Fruit fly (Drosophila melanogaster) whole organism, embryonic: Measurements from ENCODE around the gene Hr38.
A peak's percentile ranks its signal among the peaks of the same experiment; 100 is the strongest.

Experiments used
- Adf1 ChIP-seq: fragments of 200-800 bp; sonication (Bioruptor generic); IDR thresholded peaks from 2 replicates; pipeline ENCODE4 v1.3.6; 2022; ENCODE audit warnings: missing biosample characterization, missing genetic modification characterization
- Bgb ChIP-seq: fragments of 200-800 bp; sonication (Bioruptor generic); IDR thresholded peaks from 2 replicates; pipeline ENCODE4 v1.3.6; 2022; ENCODE audit warnings: missing biosample characterization, missing genetic modification characterization; ENCODE audit not compliant: partially characterized antibody
- Blimp-1 ChIP-seq: fragments of 200-800 bp; sonication (Bioruptor generic); optimal IDR thresholded peaks from 3 replicates; lab custom pipeline; 2018; ENCODE audit warnings: missing biosample characterization, missing genetic modification characterization, mild to moderate bottlenecking, moderate library complexity, missing genetic modification reagents
- Bteb2 ChIP-seq: fragments of 200-800 bp; sonication (Bioruptor generic); optimal IDR thresholded peaks from 2 replicates; lab custom pipeline; 2016; ENCODE audit warnings: missing biosample characterization, missing genetic modification characterization
- CG11695 ChIP-seq: fragments of 200-800 bp; sonication (Bioruptor generic); IDR thresholded peaks from 3 replicates; pipeline ENCODE4 v1.3.6; 2022; ENCODE audit warnings: missing biosample characterization, missing genetic modification characterization
- CG12942 ChIP-seq: fragments of 200-800 bp; sonication (Bioruptor generic); optimal IDR thresholded peaks from 3 replicates; lab custom pipeline; 2016; ENCODE audit warnings: missing biosample characterization, missing genetic modification characterization
- CG15696 ChIP-seq: fragments of 200-800 bp; sonication (Bioruptor generic); optimal IDR thresholded peaks from 2 replicates; lab custom pipeline; 2019; ENCODE audit warnings: missing biosample characterization, mild to moderate bottlenecking, missing genetic modification characterization, moderate library complexity
- CG1647 ChIP-seq: fragments of 200-800 bp; sonication (Bioruptor generic); optimal IDR thresholded peaks from 3 replicates; lab custom pipeline; 2016; ENCODE audit warnings: missing biosample characterization, missing genetic modification characterization
- CG16813 ChIP-seq: fragments of 200-800 bp; sonication (Bioruptor generic); IDR thresholded peaks from 3 replicates; pipeline ENCODE4 v1.3.6; 2022; ENCODE audit warnings: missing biosample characterization, missing genetic modification characterization; ENCODE audit not compliant: partially characterized antibody
- CG17612 ChIP-seq: fragments of 200-800 bp; sonication (Bioruptor generic); IDR thresholded peaks from 2 replicates; pipeline ENCODE4 v1.3.6; 2022; ENCODE audit warnings: missing biosample characterization, missing genetic modification characterization
- CG2202 ChIP-seq: fragments of 200-800 bp; sonication (Bioruptor generic); optimal IDR thresholded peaks from 2 replicates; lab custom pipeline; 2018; ENCODE audit warnings: missing biosample characterization, mild to moderate bottlenecking, missing genetic modification characterization
- CG32772 ChIP-seq: fragments of 200-800 bp; sonication (Bioruptor generic); IDR thresholded peaks from 2 replicates; pipeline ENCODE4 v1.3.6; 2022; ENCODE audit warnings: missing biosample characterization, missing genetic modification characterization
- CG33557 ChIP-seq: fragments of 200-800 bp; sonication (Bioruptor generic); optimal IDR thresholded peaks from 2 replicates; lab custom pipeline; 2019; ENCODE audit warnings: missing biosample characterization, mild to moderate bottlenecking, missing genetic modification characterization, moderate library complexity
- CG43689 ChIP-seq: fragments of 200-800 bp; sonication (Bioruptor generic); IDR thresholded peaks from 2 replicates; pipeline ENCODE4 v1.3.6; 2022; ENCODE audit warnings: missing biosample characterization, missing genetic modification characterization
- CG7963 ChIP-seq: fragments of 200-800 bp; sonication (Bioruptor generic); IDR thresholded peaks from 3 replicates; pipeline ENCODE4 v1.3.6; 2022; ENCODE audit warnings: missing biosample characterization, missing genetic modification characterization; ENCODE audit not compliant: partially characterized antibody
- CG8944 ChIP-seq: fragments of 200-800 bp; sonication (Bioruptor generic); optimal IDR thresholded peaks from 3 replicates; lab custom pipeline; 2016; ENCODE audit warnings: missing biosample characterization, missing genetic modification characterization
- CTCF ChIP-seq: fragments of 200-800 bp; sonication (Bioruptor generic); optimal IDR thresholded peaks from 2 replicates; lab custom pipeline; 2017; ENCODE audit warnings: missing biosample characterization, mild to moderate bottlenecking, missing genetic modification characterization, moderate library complexity
- CoRest ChIP-seq: fragments of 200-800 bp; sonication (Bioruptor generic); optimal IDR thresholded peaks from 3 replicates; lab custom pipeline; 2018; ENCODE audit warnings: missing biosample characterization, mild to moderate bottlenecking, missing genetic modification characterization, moderate library complexity
- Dad ChIP-seq: fragments of 200-800 bp; sonication (Bioruptor generic); optimal IDR thresholded peaks from 3 replicates; lab custom pipeline; 2016; ENCODE audit warnings: missing biosample characterization, missing genetic modification characterization
- Dip3 ChIP-seq: fragments of 200-800 bp; sonication (Bioruptor generic); optimal IDR thresholded peaks from 3 replicates; lab custom pipeline; 2016; ENCODE audit warnings: missing biosample characterization, missing genetic modification characterization
- Fer2 ChIP-seq: fragments of 200-800 bp; sonication (Bioruptor generic); optimal IDR thresholded peaks from 2 replicates; lab custom pipeline; 2018; ENCODE audit warnings: missing biosample characterization, mild to moderate bottlenecking, missing genetic modification characterization, moderate library complexity
- Gsc ChIP-seq: fragments of 200-800 bp; sonication (Bioruptor generic); IDR thresholded peaks from 2 replicates; pipeline ENCODE4 v1.3.6; 2022; ENCODE audit warnings: missing biosample characterization, missing genetic modification characterization
- Gug ChIP-seq: fragments of 200-800 bp; sonication (Bioruptor generic); IDR thresholded peaks from 4 replicates; pipeline ENCODE4 v1.3.6; 2022; ENCODE audit warnings: missing biosample characterization, missing genetic modification characterization
- H15 ChIP-seq: fragments of 200-800 bp; sonication (Bioruptor generic); IDR thresholded peaks from 3 replicates; pipeline ENCODE4 v1.3.6; 2022; ENCODE audit warnings: missing biosample characterization, missing genetic modification characterization
- Med ChIP-seq: fragments of 200-800 bp; sonication (Bioruptor generic); peaks from one replicate; lab custom pipeline; 2016; ENCODE audit warnings: missing biosample characterization, missing genetic modification characterization, mild to moderate bottlenecking, inconsistent platforms, moderate library complexity
- Mrtf ChIP-seq: fragments of 200-800 bp; sonication (Bioruptor generic); IDR thresholded peaks from 3 replicates; pipeline ENCODE4 v1.3.6; 2022; ENCODE audit warnings: missing biosample characterization, missing genetic modification characterization
- Rx ChIP-seq: fragments of 200-800 bp; sonication (Bioruptor generic); IDR thresholded peaks from 2 replicates; pipeline ENCODE4 v1.3.6; 2022; ENCODE audit warnings: missing biosample characterization, missing genetic modification characterization
- Stat92E ChIP-seq, 3 experiments: fragments of >200 bp in 2 of 3; fragments of 200-800 bp in 1 of 3; sonication (Bioruptor generic) in 1 of 3; optimal IDR thresholded peaks; 2 replicates each; lab custom pipeline; 2017 to 2019; ENCODE audit warnings: missing biosample characterization in 3 of 3, missing genetic modification characterization in 3 of 3, mild to moderate bottlenecking in 1 of 3, moderate library complexity in 1 of 3
- Vsx1 ChIP-seq: fragments of 200-800 bp; sonication (Bioruptor generic); optimal IDR thresholded peaks from 2 replicates; lab custom pipeline; 2017; ENCODE audit warnings: missing biosample characterization, mild to moderate bottlenecking, missing genetic modification characterization, missing genetic modification reagents
- abd-A ChIP-seq: fragments of 200-800 bp; sonication (Bioruptor generic); optimal IDR thresholded peaks from 3 replicates; lab custom pipeline; 2019; ENCODE audit warnings: missing biosample characterization, mild to moderate bottlenecking, missing genetic modification characterization, moderate library complexity
- ara ChIP-seq: fragments of 200-800 bp; sonication (Bioruptor generic); IDR thresholded peaks from 2 replicates; pipeline ENCODE4 v1.3.6; 2022; ENCODE audit warnings: missing biosample characterization, missing genetic modification characterization
- ato ChIP-seq: fragments of 200-800 bp; sonication (Bioruptor generic); IDR thresholded peaks from 2 replicates; pipeline ENCODE4 v1.3.6; 2022; ENCODE audit warnings: missing biosample characterization, missing genetic modification characterization; ENCODE audit not compliant: partially characterized antibody
- btn ChIP-seq: fragments of 200-800 bp; sonication (Bioruptor generic); optimal IDR thresholded peaks from 2 replicates; lab custom pipeline; 2016; ENCODE audit warnings: missing biosample characterization, missing genetic modification characterization
- chn ChIP-seq: fragments of 200-800 bp; sonication (Bioruptor generic); optimal IDR thresholded peaks from 2 replicates; lab custom pipeline; 2016; ENCODE audit warnings: missing biosample characterization, missing genetic modification characterization
- esg ChIP-seq: fragments of 200-800 bp; sonication (Bioruptor generic); conservative IDR thresholded peaks from 2 replicates; pipeline ENCODE4 v1.3.6; 2022; ENCODE audit warnings: missing biosample characterization, missing genetic modification characterization
- fd102C ChIP-seq: fragments of 200-800 bp; sonication (Bioruptor generic); optimal IDR thresholded peaks from 2 replicates; lab custom pipeline; 2018; ENCODE audit warnings: missing biosample characterization, mild to moderate bottlenecking, missing genetic modification characterization, moderate library complexity
- gcm2 ChIP-seq: fragments of 200-800 bp; sonication (Bioruptor generic); optimal IDR thresholded peaks from 2 replicates; lab custom pipeline; 2016; ENCODE audit warnings: missing biosample characterization, missing genetic modification characterization
- gem ChIP-seq: fragments of 200-800 bp; sonication (Bioruptor generic); optimal IDR thresholded peaks from 2 replicates; lab custom pipeline; 2019; ENCODE audit warnings: missing biosample characterization, mild to moderate bottlenecking, missing genetic modification characterization, moderate library complexity
- kni ChIP-seq: fragments of 200-800 bp; sonication (Bioruptor generic); optimal IDR thresholded peaks from 3 replicates; lab custom pipeline; 2017; ENCODE audit warnings: mild to moderate bottlenecking, missing biosample characterization, missing genetic modification reagents, missing genetic modification characterization
- lmd ChIP-seq: fragments of 200-800 bp; sonication (Bioruptor generic); IDR thresholded peaks from 2 replicates; pipeline ENCODE4 v1.3.6; 2022; ENCODE audit warnings: missing biosample characterization, missing genetic modification characterization
- nerfin-2 ChIP-seq: fragments of 200-800 bp; sonication (Bioruptor generic); IDR thresholded peaks from 2 replicates; pipeline ENCODE4 v1.3.6; 2022; ENCODE audit warnings: missing biosample characterization, missing genetic modification characterization; ENCODE audit not compliant: partially characterized antibody
- pros ChIP-seq: fragments of 200-800 bp; sonication (Bioruptor generic); optimal IDR thresholded peaks from 3 replicates; lab custom pipeline; 2019; ENCODE audit warnings: missing biosample characterization, mild to moderate bottlenecking, missing genetic modification characterization, moderate library complexity
- repo ChIP-seq: fragments of 200-800 bp; sonication (Bioruptor generic); optimal IDR thresholded peaks from 2 replicates; lab custom pipeline; 2016; ENCODE audit warnings: missing biosample characterization, missing genetic modification characterization
- rib ChIP-seq: fragments of 200-800 bp; sonication (Bioruptor generic); IDR thresholded peaks from 2 replicates; pipeline ENCODE4 v1.3.6; 2022; ENCODE audit warnings: missing biosample characterization, missing genetic modification characterization
- sens-2 ChIP-seq: fragments of 200-800 bp; sonication (Bioruptor generic); IDR thresholded peaks from 2 replicates; pipeline ENCODE4 v1.3.6; 2022; ENCODE audit warnings: missing biosample characterization, missing genetic modification characterization
- slp2 ChIP-seq: fragments of 200-800 bp; sonication (Bioruptor generic); optimal IDR thresholded peaks from 2 replicates; lab custom pipeline; 2016; ENCODE audit warnings: missing biosample characterization, missing genetic modification characterization
- ssp ChIP-seq: fragments of 200-800 bp; sonication (Bioruptor generic); IDR thresholded peaks from 2 replicates; pipeline ENCODE4 v1.3.6; 2022; ENCODE audit warnings: missing biosample characterization, missing genetic modification characterization
- tup ChIP-seq: fragments of 200-800 bp; sonication (Bioruptor generic); optimal IDR thresholded peaks from 2 replicates; lab custom pipeline; 2016; ENCODE audit warnings: missing biosample characterization, mild to moderate bottlenecking, missing genetic modification characterization, moderate library complexity
- vnd ChIP-seq: fragments of 200-800 bp; sonication (Bioruptor generic); IDR thresholded peaks from 3 replicates; pipeline ENCODE4 v1.3.6; 2022; ENCODE audit warnings: missing biosample characterization, missing genetic modification characterization; ENCODE audit not compliant: partially characterized antibody
- vvl ChIP-seq: fragments of 200-800 bp; sonication (Bioruptor generic); IDR thresholded peaks from 2 replicates; pipeline ENCODE4 v1.3.6; 2022; ENCODE audit warnings: missing biosample characterization, missing genetic modification characterization
- zfh1 ChIP-seq: fragments of 200-800 bp; sonication (Bioruptor generic); IDR thresholded peaks from 3 replicates; pipeline ENCODE4 v1.3.6; 2022; ENCODE audit warnings: missing biosample characterization, missing genetic modification characterization

Gene Hr38

DNA sequence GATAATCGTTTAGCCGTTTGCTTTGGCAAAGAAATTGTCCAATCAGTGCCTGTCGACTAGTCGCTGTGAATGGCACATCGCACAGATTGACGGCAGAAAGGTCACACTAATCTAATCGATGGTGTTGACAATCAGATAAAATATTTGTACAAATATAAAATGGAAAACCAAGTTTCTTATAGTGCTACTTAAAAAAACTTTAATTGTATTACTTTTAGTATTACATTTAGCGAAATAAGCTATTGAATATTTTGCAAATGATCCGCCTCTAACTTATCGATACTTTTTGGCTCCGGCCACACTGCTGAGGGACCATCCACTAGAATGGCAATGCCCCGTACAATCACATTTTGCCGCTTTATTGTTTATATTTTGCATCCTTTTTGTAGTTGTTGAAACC lies 58.3 kb downstream of the Hr38 start, which contains the start of the genes brun and CG2614 (continued):
- TF ChIP-seq CG2202 (tag; lab: Kevin White, UChicago): peak; percentile 4
- TF ChIP-seq CG33557 (GFP tag; lab: Kevin White, UChicago): peak; percentile 15
- peak; percentile 78; the same call in 3 of the 4 replicates for TF ChIP-seq Gug
- TF ChIP-seq ato (GFP tag; lab: Robert Waterston, UW): no peak; the same call in 1 of the 2 replicates
- TF ChIP-seq zfh1 (GFP tag; lab: Robert Waterston, UW): peak; percentile 65; the same call in 2 of the 3 replicates
- TF ChIP-seq Fer2 (tag; lab: Kevin White, UChicago): peak; percentile 29
- TF ChIP-seq abd-A: no peak
- TF ChIP-seq CG17612 (GFP tag; lab: Robert Waterston, UW): no peak
- TF ChIP-seq pros (GFP tag; lab: Kevin White, UChicago): no peak
- no peak for TF ChIP-seq Vsx1
- TF ChIP-seq CG15696 (tag; lab: Kevin White, UChicago): peak; percentile 53
- TF ChIP-seq CG7963 (GFP tag; lab: Robert Waterston, UW): peak; percentile 49; the same call in 1 of the 3 replicates
- TF ChIP-seq kni (GFP tag; lab: Kevin White, UChicago): no peak
- TF ChIP-seq gem (tag; lab: Kevin White, UChicago): no peak
- 0 out of 2 replicates have a peak, but pooled peaks have one; percentile 14 for TF ChIP-seq Adf1 (GFP tag; lab: Robert Waterston, UW)
- TF ChIP-seq chn: peak; percentile 84
- TF ChIP-seq Dip3 (GFP tag; lab: Kevin White, UChicago): peak; percentile 79
- peak; percentile 60; the same call in 2 of the 3 replicates for TF ChIP-seq H15 (GFP tag; lab: Robert Waterston, UW)
- TF ChIP-seq btn: no peak
- peak; percentile 81 for TF ChIP-seq vvl (GFP tag; lab: Robert Waterston, UW)
- TF ChIP-seq Med (GFP tag; lab: Kevin White, UChicago): peak; percentile 94
- no peak for TF ChIP-seq fd102C
- TF ChIP-seq lmd (GFP tag; lab: Robert Waterston, UW): peak; percentile 59
- peak; percentile 78; the same call in 1 of the 2 replicates for TF ChIP-seq CG32772
- TF ChIP-seq ara (GFP tag; lab: Robert Waterston, UW): peak; percentile 63; the same call in 1 of the 2 replicates
- peak; percentile 32 for TF ChIP-seq gcm2 (GFP tag; lab: Kevin White, UChicago)
- TF ChIP-seq sens-2 (GFP tag; lab: Robert Waterston, UW): peak; percentile 89
- peak; percentile 74 for TF ChIP-seq esg (GFP tag; lab: Robert Waterston, UW)
- TF ChIP-seq CG16813: peak; percentile 94
- TF ChIP-seq Mrtf (GFP tag; lab: Robert Waterston, UW): no peak
- peak in 1 of 3 experiments; percentile 53 for TF ChIP-seq Stat92E (GFP tag; optimal IDR thresholded peaks at IDR 0.05; lab: Kevin White, UChicago)
- TF ChIP-seq Rx (GFP tag; lab: Robert Waterston, UW): no peak
- TF ChIP-seq vnd (GFP tag; lab: Robert Waterston, UW): peak; percentile 85
- peak; percentile 71 for TF ChIP-seq CG1647 (GFP tag; lab: Kevin White, UChicago)
- TF ChIP-seq CG43689: no peak
- TF ChIP-seq Gsc (GFP tag; lab: Robert Waterston, UW): no peak
- peak; percentile 72 for TF ChIP-seq ssp (GFP tag; lab: Robert Waterston, UW)
- TF ChIP-seq Blimp-1 (GFP tag; lab: Kevin White, UChicago): no peak
- TF ChIP-seq rib (GFP tag; lab: Robert Waterston, UW): peak; percentile 70; the same call in 1 of the 2 replicates
- peak; percentile 72 for TF ChIP-seq CoRest (tag; lab: Kevin White, UChicago)
- TF ChIP-seq repo (GFP tag; lab: Kevin White, UChicago): peak; percentile 23
- TF ChIP-seq Dad (GFP tag; lab: Kevin White, UChicago): peak; percentile 74
- TF ChIP-seq CG8944 (GFP tag; lab: Kevin White, UChicago): peak; percentile 66
- TF ChIP-seq Bteb2: peak; percentile 73
- peak; percentile 69 for TF ChIP-seq nerfin-2
- no peak for TF ChIP-seq CTCF (GFP tag; lab: Kevin White, UChicago)
- TF ChIP-seq tup: peak; percentile 16
- TF ChIP-seq Bgb (GFP tag; lab: Robert Waterston, UW): peak; percentile 82
- peak; percentile 41 for TF ChIP-seq slp2 (GFP tag; lab: Kevin White, UChicago)
- 0 out of 3 replicates have a peak, but pooled peaks have one; percentile 46 for TF ChIP-seq CG11695 (GFP tag; lab: Robert Waterston, UW)
- peak; percentile 69 for TF ChIP-seq CG12942 (GFP tag; lab: Kevin White, UChicago)
